Fruit fly (Drosophila melanogaster) Kc167 (cell line): Measurements from ENCODE around the gene MetRS-m.

Experiments used
- Myc ChIP-seq: fragments of >200 bp; optimal IDR thresholded peaks from 2 replicates; lab custom pipeline; 2017; ENCODE audit warnings: missing external identifiers
- Sin3A ChIP-seq: fragments of >200 bp; optimal IDR thresholded peaks from 2 replicates; lab custom pipeline; 2018; ENCODE audit warnings: missing external identifiers
- h ChIP-seq: fragments of >200 bp; optimal IDR thresholded peaks from 3 replicates; lab custom pipeline; 2018; ENCODE audit warnings: missing external identifiers
- insv ChIP-seq: fragments of >200 bp; optimal IDR thresholded peaks from 3 replicates; lab custom pipeline; 2018; ENCODE audit warnings: missing external identifiers
- psq ChIP-seq: fragments of >200 bp; optimal IDR thresholded peaks from 2 replicates; lab custom pipeline; 2017; ENCODE audit warnings: missing external identifiers
- ttk ChIP-seq: sonication (Bioruptor generic); optimal IDR thresholded peaks from 2 replicates; lab custom pipeline; 2017; ENCODE audit warnings: missing external identifiers

dm6 chr3R:14261113-14261512 lies 1.3 kb upstream of the MetRS-m start, which contains the start of gene CG14840:
- TF ChIP-seq h (lab: Kevin White, UChicago): no peak
- no peak for TF ChIP-seq Sin3A (lab: Kevin White, UChicago)
- no peak for TF ChIP-seq psq
- no peak for TF ChIP-seq Myc (lab: Kevin White, UChicago)
- no peak for TF ChIP-seq ttk
- TF ChIP-seq insv (lab: Kevin White, UChicago): no peak
